Worm (Caenorhabditis elegans): ENCODE results near the gene fbxb-61.

The fbxb-61 gene

ce11 chrV:19303589-19304174 lies at the start of gene fbxb-61, which contains the start of gene fbxb-63:
Gene fbxb-61, plus strand, starts transcription at chrV:19304124.
Gene fbxb-63, minus strand, starts transcription at chrV:19303730.
- TF ChIP-seq elt-1 (tag; optimal IDR thresholded peaks at IDR 0.05) (no peak), lin-39 (tag; optimal IDR thresholded peaks at IDR 0.05) (no peak), nhr-43 (tag; optimal IDR thresholded peaks at IDR 0.05; ENCODE audit: poor library complexity, severe bottlenecking) (no peak), jun-1 (tag; optimal IDR thresholded peaks at IDR 0.05) (no peak), mml-1 (tag; optimal IDR thresholded peaks at IDR 0.05) (no peak), nhr-12 (tag; optimal IDR thresholded peaks at IDR 0.05) (no peak), tbx-2 (tag; optimal IDR thresholded peaks at IDR 0.05) (no peak), skn-1 (tag; optimal IDR thresholded peaks at IDR 0.05) (no peak)

ce11 chrV:19257653-19258052 lies 46.3 kb upstream of the fbxb-61 start, which contains the start of gene F21D9.3:
Gene F21D9.3, minus strand, starts transcription at chrV:19257753.
- no peak for TF ChIP-seq R02D3.7 (tag; optimal IDR thresholded peaks at IDR 0.05)
- TF ChIP-seq hmg-11 (tag; optimal IDR thresholded peaks at IDR 0.05) = no peak
- TF ChIP-seq aly-2 (tag; optimal IDR thresholded peaks at IDR 0.05) = no peak
- TF ChIP-seq ZK546.5 (tag; optimal IDR thresholded peaks at IDR 0.05) = no peak
- TF ChIP-seq nhr-43 (tag; optimal IDR thresholded peaks at IDR 0.05; ENCODE audit: poor library complexity, severe bottlenecking) = no peak
- no peak for TF ChIP-seq nhr-11 (tag; optimal IDR thresholded peaks at IDR 0.05)
- no peak for TF ChIP-seq ztf-4 (tag; optimal IDR thresholded peaks at IDR 0.05)
- no peak for TF ChIP-seq ceh-16 (tag; optimal IDR thresholded peaks at IDR 0.05)
- TF ChIP-seq ceh-82 (tag; optimal IDR thresholded peaks at IDR 0.05) = no peak
- no peak for TF ChIP-seq sea-2 (GFP tag; optimal IDR thresholded peaks at IDR 0.05)
- no peak for TF ChIP-seq nfya-1 (tag; optimal IDR thresholded peaks at IDR 0.05; ENCODE audit: insufficient read depth)
- no peak for TF ChIP-seq pha-4 (tag; optimal IDR thresholded peaks at IDR 0.05)
- no peak for TF ChIP-seq nhr-77 (tag; optimal IDR thresholded peaks at IDR 0.05)
- TF ChIP-seq nhr-23 (tag; optimal IDR thresholded peaks at IDR 0.05) = no peak
- TF ChIP-seq lin-15B (tag; optimal IDR thresholded peaks at IDR 0.05) = no peak
- TF ChIP-seq nhr-67 (tag; optimal IDR thresholded peaks at IDR 0.05) = no peak
- no peak for TF ChIP-seq elt-3 (tag; optimal IDR thresholded peaks at IDR 0.05)
- no peak for TF ChIP-seq fkh-2 (tag; optimal IDR thresholded peaks at IDR 0.05)
- TF ChIP-seq tbx-2 (tag; optimal IDR thresholded peaks at IDR 0.05) = no peak

ce11 chrV:19259403-19259802 lies 44.5 kb upstream of the fbxb-61 start:
- TF ChIP-seq eor-1 (tag; optimal IDR thresholded peaks at IDR 0.05) = no peak
- TF ChIP-seq nhr-12 (tag; optimal IDR thresholded peaks at IDR 0.05) = no peak
- TF ChIP-seq R02D3.7 (tag; optimal IDR thresholded peaks at IDR 0.05) = no peak
- TF ChIP-seq nfya-1 (tag; optimal IDR thresholded peaks at IDR 0.05; ENCODE audit: insufficient read depth) = no peak
- TF ChIP-seq nhr-11 (tag; optimal IDR thresholded peaks at IDR 0.05) = no peak
- no peak for TF ChIP-seq fkh-10 (GFP tag; optimal IDR thresholded peaks at IDR 0.05)
- TF ChIP-seq ztf-4 (tag; optimal IDR thresholded peaks at IDR 0.05) = no peak
- TF ChIP-seq lsy-12 (tag; optimal IDR thresholded peaks at IDR 0.05) = no peak
- TF ChIP-seq mdl-1 (tag; optimal IDR thresholded peaks at IDR 0.05) = no peak
- TF ChIP-seq mml-1 (tag; optimal IDR thresholded peaks at IDR 0.05) = no peak
- TF ChIP-seq nhr-76 (tag; optimal IDR thresholded peaks at IDR 0.05) = no peak
- no peak for TF ChIP-seq elt-1 (tag; optimal IDR thresholded peaks at IDR 0.05)
- TF ChIP-seq hmg-11 (tag; optimal IDR thresholded peaks at IDR 0.05) = no peak
- TF ChIP-seq pqm-1 (tag; optimal IDR thresholded peaks at IDR 0.05) = no peak

ce11 chrV:19260686-19261085 lies 43.2 kb upstream of the fbxb-61 start:
- TF ChIP-seq unc-39 (tag; optimal IDR thresholded peaks at IDR 0.05) = no peak
- no peak for TF ChIP-seq elt-3 (tag; optimal IDR thresholded peaks at IDR 0.05)

ce11 chrV:19262349-19262748 lies 41.6 kb upstream of the fbxb-61 start, which contains the start of gene F21D9.2:
Gene F21D9.2, minus strand, starts transcription at chrV:19262449.
- TF ChIP-seq nhr-25 (tag; optimal IDR thresholded peaks at IDR 0.05) (no peak), fos-1 (tag; optimal IDR thresholded peaks at IDR 0.05) (no peak), nhr-67 (tag; optimal IDR thresholded peaks at IDR 0.05) (no peak), fkh-2 (tag; optimal IDR thresholded peaks at IDR 0.05) (no peak), jun-1 (tag; optimal IDR thresholded peaks at IDR 0.05) (no peak)

Measured in whole organism, L3 larva.